Worm (Caenorhabditis elegans): Measurements from ENCODE around the gene sup-10.

sup-10 gene

ce11 chrX:17544349-17544936 is 16.3 kb downstream of the sup-10 start (continued):
- peak; percentile 13 to 79 for TF ChIP-seq let-607 (tag; optimal IDR thresholded peaks at IDR 0.05)
- no peak for TF ChIP-seq F37B4.10 (GFP tag; IDR thresholded peaks at IDR 0.05)
- no peak for TF ChIP-seq B0019.2 (GFP tag; conservative IDR thresholded peaks at IDR 0.05)
- TF ChIP-seq egl-18 (GFP tag; IDR thresholded peaks at IDR 0.05) = peak; percentile 90
- TF ChIP-seq F57A8.1 (GFP tag; optimal IDR thresholded peaks at IDR 0.05) = no peak
- TF ChIP-seq B0035.1 (tag; optimal IDR thresholded peaks at IDR 0.05) = peak; percentile 77
- no peak for TF ChIP-seq ceh-79 (tag; optimal IDR thresholded peaks at IDR 0.05)
- TF ChIP-seq ztf-6 (GFP tag; IDR thresholded peaks at IDR 0.05) = peak; percentile 90
- TF ChIP-seq pbrm-1 (GFP tag; IDR thresholded peaks at IDR 0.05) = peak; percentile 87
- peak; percentile 8 for TF ChIP-seq T07F8.4 (tag; optimal IDR thresholded peaks at IDR 0.05)
- TF ChIP-seq hlh-12 (tag; optimal IDR thresholded peaks at IDR 0.05) = no peak
- no peak for TF ChIP-seq F39B2.1 (GFP tag; IDR thresholded peaks at IDR 0.05)
- TF ChIP-seq mxl-1 (tag; optimal IDR thresholded peaks at IDR 0.05) = no peak
- TF ChIP-seq madf-3 (GFP tag; IDR thresholded peaks at IDR 0.05) = 0 out of 2 replicates have a peak, but pooled peaks have one; percentile 56
- TF ChIP-seq akir-1 (GFP tag; optimal IDR thresholded peaks at IDR 0.05) = no peak
- peak; percentile 93 for TF ChIP-seq ztf-26 (tag; optimal IDR thresholded peaks at IDR 0.05)
- TF ChIP-seq zfh-2 (GFP tag; conservative IDR thresholded peaks at IDR 0.05) = no peak
- TF ChIP-seq bed-1 (GFP tag; IDR thresholded peaks at IDR 0.05) = no peak
- no peak for TF ChIP-seq rec-8 (tag; optimal IDR thresholded peaks at IDR 0.05)
- peak; percentile 70 for TF ChIP-seq ceh-100 (GFP tag; IDR thresholded peaks at IDR 0.05)
- no peak for TF ChIP-seq aptf-2 (GFP tag; conservative IDR thresholded peaks at IDR 0.05)
- TF ChIP-seq ceh-58 (GFP tag; IDR thresholded peaks at IDR 0.05) = no peak
- no peak for TF ChIP-seq ceh-91 (GFP tag; IDR thresholded peaks at IDR 0.05)
- no peak for TF ChIP-seq bed-2 (GFP tag; IDR thresholded peaks at IDR 0.05)
- TF ChIP-seq lin-26 (GFP tag; IDR thresholded peaks at IDR 0.05) = peak; percentile 70
- TF ChIP-seq aptf-3 (GFP tag; IDR thresholded peaks at IDR 0.05) = no peak
- TF ChIP-seq cebp-2 (GFP tag; IDR thresholded peaks at IDR 0.05) = peak; percentile 93; the same call in 1 of the 2 replicates
- TF ChIP-seq ekl-4 (GFP tag; IDR thresholded peaks at IDR 0.05) = peak; percentile 89
- TF ChIP-seq attf-5 (GFP tag; optimal IDR thresholded peaks at IDR 0.05) = no peak
- peak; percentile 96 for TF ChIP-seq Y53G8AR.9 (GFP tag; conservative IDR thresholded peaks at IDR 0.05)
- peak; percentile 87 for TF ChIP-seq mcd-1 (GFP tag; IDR thresholded peaks at IDR 0.05)
- TF ChIP-seq madf-10 (tag; optimal IDR thresholded peaks at IDR 0.05) = peak; percentile 75
- no peak for TF ChIP-seq ztf-22 (GFP tag; optimal IDR thresholded peaks at IDR 0.05)
- TF ChIP-seq hmg-20 (GFP tag; IDR thresholded peaks at IDR 0.05) = peak; percentile 92
- no peak for TF ChIP-seq T26A5.8 (tag; optimal IDR thresholded peaks at IDR 0.05)
- TF ChIP-seq Y53F4B.3 (GFP tag; IDR thresholded peaks at IDR 0.05) = no peak
- peak; percentile 41 for TF ChIP-seq B0261.1 (tag; optimal IDR thresholded peaks at IDR 0.05)
- no peak for TF ChIP-seq snpc-1.1 (tag; optimal IDR thresholded peaks at IDR 0.05; ENCODE audit: insufficient read depth)
- TF ChIP-seq hrde-1 (tag; optimal IDR thresholded peaks at IDR 0.05; ENCODE audit: borderline replicate concordance) = no peak
- no peak for TF ChIP-seq D2030.7 (GFP tag; IDR thresholded peaks at IDR 0.05)
- no peak for TF ChIP-seq madf-6 (GFP tag; IDR thresholded peaks at IDR 0.05)
- no peak for TF ChIP-seq nhr-27 (tag; optimal IDR thresholded peaks at IDR 0.05)
- TF ChIP-seq dpl-1 (GFP tag; optimal IDR thresholded peaks at IDR 0.05) = no peak
- no peak for TF ChIP-seq F33H1.4 (GFP tag; IDR thresholded peaks at IDR 0.05)
- TF ChIP-seq tbx-9 (tag; optimal IDR thresholded peaks at IDR 0.05; ENCODE audit: borderline replicate concordance) = no peak
- peak; percentile 76 for TF ChIP-seq F22D6.2 (tag; optimal IDR thresholded peaks at IDR 0.05)
- peak; percentile 87 for TF ChIP-seq tlf-1 (GFP tag; optimal IDR thresholded peaks at IDR 0.05)
- TF ChIP-seq F52B5.7 (tag; optimal IDR thresholded peaks at IDR 0.05) = no peak

Data from whole organism, young adult.